Worm (Caenorhabditis elegans) whole organism, L2 larva: ENCODE measurements around the gene C18D11.9.

ENCODE experiments used
- ZK546.5 ChIP-seq: sonication (generic microtip); optimal IDR thresholded peaks from 2 replicates; lab custom pipeline; 2017; ENCODE audit warnings: missing biosample characterization, missing genetic modification characterization
- ceh-82 ChIP-seq: fragments of 150-350 bp; optimal IDR thresholded peaks from 2 replicates; lab custom pipeline; 2014; ENCODE audit warnings: missing biosample characterization, missing genetic modification characterization
- lin-11 ChIP-seq: fragments of 150-350 bp; sonication (generic microtip); optimal IDR thresholded peaks from 2 replicates; lab custom pipeline; 2014; ENCODE audit warnings: missing biosample characterization, missing genetic modification characterization, inconsistent platforms, mixed read lengths
- mbf-1 ChIP-seq: sonication (generic microtip); optimal IDR thresholded peaks from 2 replicates; lab custom pipeline; 2017; ENCODE audit warnings: missing biosample characterization, missing genetic modification characterization
- nhr-12 ChIP-seq: fragments of 150-350 bp; optimal IDR thresholded peaks from 2 replicates; lab custom pipeline; 2014; ENCODE audit warnings: missing biosample characterization, missing genetic modification characterization
- nhr-129 ChIP-seq: fragments of 150-350 bp; optimal IDR thresholded peaks from 2 replicates; lab custom pipeline; 2014; ENCODE audit warnings: missing biosample characterization, missing genetic modification characterization
- skn-1 ChIP-seq: sonication (generic microtip); optimal IDR thresholded peaks from 2 replicates; lab custom pipeline; 2017; ENCODE audit warnings: missing biosample characterization, missing genetic modification characterization
- unc-39 ChIP-seq: fragments of 150-350 bp; optimal IDR thresholded peaks from 2 replicates; lab custom pipeline; 2014; ENCODE audit warnings: missing biosample characterization, missing genetic modification characterization
- unc-62 ChIP-seq: fragments of 150-350 bp; optimal IDR thresholded peaks from 2 replicates; lab custom pipeline; 2014; ENCODE audit warnings: missing biosample characterization, missing genetic modification reagents, missing genetic modification characterization

DNA sequence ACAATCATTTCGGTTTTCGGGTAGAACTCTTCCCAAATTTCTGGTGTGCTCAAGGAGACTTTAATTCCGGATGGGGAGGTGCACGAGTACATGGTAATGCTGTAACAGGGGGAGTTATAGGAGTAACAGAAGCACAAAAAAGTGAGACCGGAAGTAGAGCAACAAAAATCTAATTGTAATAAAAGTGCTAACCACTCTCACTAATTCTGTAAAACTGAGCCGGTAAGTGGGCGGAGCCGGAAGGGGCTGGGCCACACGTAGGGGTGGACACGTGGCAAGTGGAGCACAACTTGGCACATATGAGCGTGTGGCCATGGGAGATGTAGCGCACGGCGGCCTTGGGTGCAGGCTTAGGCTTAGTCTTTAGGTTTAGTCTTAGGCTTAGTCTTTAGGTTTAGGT, 23.0 kb upstream of the C18D11.9 start, which contains the start of gene tbx-38:
- TF ChIP-seq ZK546.5 (tag; lab: Kevin White, UChicago) (no peak), lin-11 (no peak), ceh-82 (tag; lab: Kevin White, UChicago) (no peak), nhr-129 (tag; lab: Kevin White, UChicago) (no peak), unc-39 (tag; lab: Kevin White, UChicago) (no peak), skn-1 (tag; lab: Kevin White, UChicago) (no peak), unc-62 (GFP tag; lab: Kevin White, UChicago) (no peak), nhr-12 (no peak), mbf-1 (tag; lab: Kevin White, UChicago) (no peak)
